Fruit fly (Drosophila melanogaster) whole organism, pupa: ENCODE data around the gene usp.
A peak's percentile ranks its signal among the peaks of the same experiment; 100 is the strongest.

Source experiments
- CG10348 ChIP-seq: fragments of 200-800 bp; sonication (Bioruptor generic); IDR thresholded peaks from 2 replicates; pipeline ENCODE4 v1.3.6; 2022; ENCODE audit warnings: missing biosample characterization, missing genetic modification characterization
- CG12605 ChIP-seq: fragments of 200-800 bp; sonication (Bioruptor generic); IDR thresholded peaks from 2 replicates; pipeline ENCODE4 v1.3.6; 2022; ENCODE audit warnings: missing biosample characterization, missing genetic modification characterization
- CG13204 ChIP-seq: fragments of 200-800 bp; sonication (Bioruptor generic); optimal IDR thresholded peaks from 2 replicates; lab custom pipeline; 2018; ENCODE audit warnings: missing biosample characterization, mild to moderate bottlenecking, missing genetic modification characterization, moderate library complexity
- CG14655 ChIP-seq: fragments of 200-800 bp; sonication (Bioruptor generic); optimal IDR thresholded peaks from 3 replicates; lab custom pipeline; 2017; ENCODE audit warnings: mild to moderate bottlenecking, missing biosample characterization, missing genetic modification reagents, missing genetic modification characterization
- CG15710 ChIP-seq: fragments of 200-800 bp; sonication (Bioruptor generic); optimal IDR thresholded peaks from 2 replicates; lab custom pipeline; 2018; ENCODE audit warnings: missing biosample characterization, mild to moderate bottlenecking, missing genetic modification characterization, moderate library complexity
- CG17806 ChIP-seq: fragments of 200-800 bp; sonication (Bioruptor generic); optimal IDR thresholded peaks from 2 replicates; lab custom pipeline; 2018; ENCODE audit warnings: missing biosample characterization, mild to moderate bottlenecking, missing genetic modification characterization, moderate library complexity
- CG32121 ChIP-seq: fragments of 200-800 bp; sonication (Bioruptor generic); IDR thresholded peaks from 2 replicates; pipeline ENCODE4 v1.3.6; 2022; ENCODE audit warnings: missing biosample characterization, missing genetic modification characterization
- CG34367 ChIP-seq: fragments of 200-800 bp; sonication (Bioruptor generic); optimal IDR thresholded peaks from 2 replicates; lab custom pipeline; 2018; ENCODE audit warnings: missing biosample characterization, mild to moderate bottlenecking, missing genetic modification characterization
- CG4496 ChIP-seq: fragments of 200-800 bp; sonication (Bioruptor generic); IDR thresholded peaks from 3 replicates; pipeline ENCODE4 v1.3.6; 2022; ENCODE audit warnings: missing biosample characterization, missing genetic modification characterization
- CG8159 ChIP-seq: fragments of 200-800 bp; sonication (Bioruptor generic); optimal IDR thresholded peaks from 3 replicates; lab custom pipeline; 2018; ENCODE audit warnings: missing biosample characterization, mild to moderate bottlenecking, missing genetic modification characterization, moderate library complexity
- CG8301 ChIP-seq: fragments of 200-800 bp; sonication (Bioruptor generic); optimal IDR thresholded peaks from 2 replicates; lab custom pipeline; 2018; ENCODE audit warnings: missing biosample characterization, mild to moderate bottlenecking, missing genetic modification characterization
- CG9948 ChIP-seq: fragments of 200-800 bp; sonication (Bioruptor generic); optimal IDR thresholded peaks from 2 replicates; lab custom pipeline; 2018; ENCODE audit warnings: missing biosample characterization, mild to moderate bottlenecking, missing genetic modification characterization, moderate library complexity
- D1 ChIP-seq: fragments of 200-800 bp; sonication (Bioruptor generic); optimal IDR thresholded peaks from 2 replicates; lab custom pipeline; 2018; ENCODE audit warnings: missing biosample characterization, mild to moderate bottlenecking, missing genetic modification characterization, moderate library complexity
- EcR ChIP-seq: fragments of 200-800 bp; sonication (Bioruptor generic); optimal IDR thresholded peaks from 3 replicates; lab custom pipeline; 2019; ENCODE audit warnings: missing biosample characterization, missing genetic modification characterization, mild to moderate bottlenecking, moderate library complexity, missing genetic modification reagents
- Ets98B ChIP-seq: fragments of 200-800 bp; sonication (Bioruptor generic); IDR thresholded peaks from 2 replicates; pipeline ENCODE4 v1.3.6; 2022; ENCODE audit warnings: missing biosample characterization, missing genetic modification characterization
- Pif1A ChIP-seq: fragments of 200-800 bp; sonication (Bioruptor generic); optimal IDR thresholded peaks from 3 replicates; lab custom pipeline; 2016; ENCODE audit warnings: missing biosample characterization, missing genetic modification characterization
- Pif1B ChIP-seq: fragments of 200-800 bp; sonication (Bioruptor generic); optimal IDR thresholded peaks from 3 replicates; lab custom pipeline; 2016; ENCODE audit warnings: missing biosample characterization, missing genetic modification characterization
- Snoo ChIP-seq: fragments of 200-800 bp; sonication (Bioruptor generic); optimal IDR thresholded peaks from 3 replicates; lab custom pipeline; 2017; ENCODE audit warnings: missing biosample characterization, mild to moderate bottlenecking, missing genetic modification characterization, inconsistent platforms
- fd96Ca ChIP-seq: fragments of 200-800 bp; sonication (Bioruptor generic); IDR thresholded peaks from 3 replicates; pipeline ENCODE4 v1.3.6; 2022; ENCODE audit warnings: missing biosample characterization, missing genetic modification characterization
- gl ChIP-seq: fragments of 200-800 bp; sonication (Bioruptor generic); optimal IDR thresholded peaks from 2 replicates; lab custom pipeline; 2018; ENCODE audit warnings: missing biosample characterization, mild to moderate bottlenecking, missing genetic modification characterization
- rn ChIP-seq: fragments of 200-800 bp; sonication (Bioruptor generic); IDR thresholded peaks from 2 replicates; pipeline ENCODE4 v1.3.6; 2022; ENCODE audit warnings: missing biosample characterization, missing genetic modification characterization

Gene usp

DNA sequence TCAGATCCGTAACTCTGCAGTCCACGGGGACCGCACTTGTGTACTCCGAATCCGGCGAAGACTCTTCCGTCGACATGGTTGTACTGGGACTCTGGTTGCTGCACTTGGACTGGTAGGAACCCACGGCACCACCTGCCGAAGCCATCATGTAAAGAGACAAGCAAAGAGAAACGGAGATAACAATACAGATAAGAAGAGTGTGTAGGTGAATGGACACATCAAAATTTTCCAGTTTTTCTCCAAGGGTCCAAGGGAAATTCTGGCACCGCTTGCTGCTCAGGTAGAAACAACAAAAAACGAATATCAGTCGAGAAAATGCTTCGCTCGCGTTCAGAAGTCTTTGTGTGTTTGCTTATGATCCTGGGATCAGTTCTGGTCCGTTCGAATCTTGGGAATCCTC lies 26.2 kb upstream of the usp start, which contains the start of gene CG4194:
CG4194 (plus strand) TSS at position 301 of the 400 bp plus-strand sequence.
- TF ChIP-seq Ets98B (GFP tag; lab: Robert Waterston, UW) = no peak
- TF ChIP-seq D1 (tag; lab: Kevin White, UChicago) = no peak
- no peak for TF ChIP-seq CG32121
- TF ChIP-seq CG9948 (tag; lab: Kevin White, UChicago) = no peak
- no peak for TF ChIP-seq CG12605 (GFP tag; lab: Robert Waterston, UW)
- no peak for TF ChIP-seq CG10348 (GFP tag; lab: Robert Waterston, UW)
- no peak for TF ChIP-seq CG4496 (GFP tag; lab: Robert Waterston, UW)
- no peak for TF ChIP-seq CG8301 (tag; lab: Kevin White, UChicago)
- no peak for TF ChIP-seq CG15710 (tag; lab: Kevin White, UChicago)
- TF ChIP-seq gl (tag; lab: Kevin White, UChicago) = no peak
- no peak for TF ChIP-seq rn (GFP tag; lab: Robert Waterston, UW)
- TF ChIP-seq EcR (GFP tag; lab: Kevin White, UChicago) = no peak
- TF ChIP-seq CG17806 = no peak
- no peak for TF ChIP-seq fd96Ca (GFP tag; lab: Robert Waterston, UW)
- no peak for TF ChIP-seq CG14655 (GFP tag; lab: Kevin White, UChicago)

DNA sequence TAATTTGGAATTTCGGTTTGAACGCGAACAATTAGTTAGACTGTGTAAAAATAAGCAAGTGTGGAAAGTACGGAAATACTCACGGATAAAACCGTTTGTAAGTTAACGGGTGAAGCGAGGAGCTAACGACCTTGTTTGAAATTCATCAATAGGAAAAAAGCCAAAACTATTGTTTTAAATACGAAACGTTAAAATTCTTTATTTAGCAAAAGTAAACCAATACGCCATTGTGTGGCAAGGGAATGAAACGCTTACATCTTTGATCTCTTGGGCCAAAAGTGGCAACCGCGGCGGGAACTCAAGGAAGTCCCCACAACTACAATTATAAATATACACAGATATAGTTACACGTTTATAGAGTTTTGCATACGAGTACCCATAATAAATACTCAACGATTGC lies 24.1 kb upstream of the usp start, which contains the start of gene CG14054:
CG14054 (minus strand) TSS at position 101 of the 400 bp plus-strand sequence.
- TF ChIP-seq CG9948 (tag; lab: Kevin White, UChicago) (no peak), CG17806 (no peak), fd96Ca (GFP tag; lab: Robert Waterston, UW) (no peak)

DNA sequence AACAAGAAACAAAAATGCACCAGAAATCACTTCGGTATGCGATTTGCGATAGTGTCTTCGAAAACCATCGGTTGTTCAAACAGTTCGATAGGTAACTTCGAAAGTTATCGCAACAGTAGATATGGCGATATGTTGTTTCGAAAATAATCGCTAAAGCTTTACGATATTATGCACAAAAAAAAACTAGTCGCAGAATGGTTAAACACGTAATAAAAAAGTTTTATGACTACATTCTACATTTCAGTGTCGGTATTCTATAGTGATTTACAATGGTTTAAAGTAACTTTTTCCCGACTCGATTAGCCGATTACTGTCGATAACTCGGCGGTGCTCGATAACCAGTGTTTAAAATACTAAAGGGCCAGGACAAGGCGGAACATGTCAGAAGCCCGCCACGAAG lies 23.0 kb upstream of the usp start, which contains the start of gene CG4281:
CG4281 (minus strand) TSS at position 70 of the 400 bp plus-strand sequence.
- TF ChIP-seq D1 (tag; lab: Kevin White, UChicago) = no peak

DNA sequence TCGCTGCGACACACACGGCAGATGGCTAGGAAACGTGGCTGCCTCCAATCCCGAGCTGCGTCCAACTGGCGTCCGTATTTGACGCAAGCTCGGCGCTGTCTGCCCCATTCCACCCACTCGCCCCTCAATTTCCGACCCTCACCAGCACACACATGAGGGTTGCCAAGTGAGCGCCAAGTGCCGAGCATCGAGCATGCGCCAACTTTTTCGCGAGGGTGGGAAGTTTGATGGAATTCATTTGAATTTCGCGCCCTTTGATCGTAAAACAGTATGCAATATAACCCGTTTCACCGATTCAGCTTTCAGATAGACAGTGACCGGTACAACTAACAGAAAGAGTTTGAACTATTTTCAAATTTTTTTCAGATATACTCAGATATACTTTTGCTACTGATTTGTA lies 19.7 kb upstream of the usp start, which contains the start of gene Sik2:
Sik2 (minus strand) TSS at position 67 of the 400 bp plus-strand sequence.
- peak; percentile 31; the same call in 1 of the 3 replicates for TF ChIP-seq CG4496 (GFP tag; lab: Robert Waterston, UW)
- no peak for TF ChIP-seq CG13204 (GFP tag; lab: Kevin White, UChicago)

DNA sequence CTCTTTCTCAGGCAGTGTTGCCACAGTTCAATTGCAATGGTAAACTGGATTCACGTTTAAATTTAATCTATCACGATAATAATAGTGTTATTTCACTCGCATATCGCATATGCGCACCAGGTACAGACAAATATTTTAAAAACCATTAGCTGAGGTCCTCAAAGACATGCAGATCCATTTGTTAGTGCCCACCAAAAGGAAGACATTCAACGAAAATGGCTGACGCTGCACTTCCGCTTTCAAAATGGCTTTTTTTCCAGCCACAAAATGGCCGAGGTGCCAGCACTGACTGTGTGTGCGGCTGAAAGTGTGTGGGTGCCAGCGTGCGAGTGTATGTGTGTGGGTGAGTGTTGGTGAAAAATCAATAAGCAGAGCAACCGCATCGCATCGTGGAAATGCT lies 19.0 kb upstream of the usp start:
- TF ChIP-seq EcR (GFP tag; lab: Kevin White, UChicago) (no peak), CG8301 (tag; lab: Kevin White, UChicago) (peak; percentile 30), CG10348 (GFP tag; lab: Robert Waterston, UW) (no peak), CG14655 (GFP tag; lab: Kevin White, UChicago) (no peak), CG13204 (GFP tag; lab: Kevin White, UChicago) (peak; percentile 19), fd96Ca (GFP tag; lab: Robert Waterston, UW) (no peak), Pif1B (GFP tag; lab: Kevin White, UChicago) (no peak), Snoo (tag; lab: Kevin White, UChicago) (no peak), CG32121 (no peak), rn (GFP tag; lab: Robert Waterston, UW) (no peak), CG34367 (peak; percentile 4), CG8159 (tag; lab: Kevin White, UChicago) (peak; percentile 29), CG9948 (tag; lab: Kevin White, UChicago) (no peak), D1 (tag; lab: Kevin White, UChicago) (no peak), gl (tag; lab: Kevin White, UChicago) (no peak), Pif1A (GFP tag; lab: Kevin White, UChicago) (no peak), Ets98B (GFP tag; lab: Robert Waterston, UW) (no peak), CG17806 (no peak), CG15710 (tag; lab: Kevin White, UChicago) (peak; percentile 38), CG4496 (GFP tag; lab: Robert Waterston, UW) (peak; percentile 38; the same call in 1 of the 3 replicates), CG12605 (GFP tag; lab: Robert Waterston, UW) (no peak)

DNA sequence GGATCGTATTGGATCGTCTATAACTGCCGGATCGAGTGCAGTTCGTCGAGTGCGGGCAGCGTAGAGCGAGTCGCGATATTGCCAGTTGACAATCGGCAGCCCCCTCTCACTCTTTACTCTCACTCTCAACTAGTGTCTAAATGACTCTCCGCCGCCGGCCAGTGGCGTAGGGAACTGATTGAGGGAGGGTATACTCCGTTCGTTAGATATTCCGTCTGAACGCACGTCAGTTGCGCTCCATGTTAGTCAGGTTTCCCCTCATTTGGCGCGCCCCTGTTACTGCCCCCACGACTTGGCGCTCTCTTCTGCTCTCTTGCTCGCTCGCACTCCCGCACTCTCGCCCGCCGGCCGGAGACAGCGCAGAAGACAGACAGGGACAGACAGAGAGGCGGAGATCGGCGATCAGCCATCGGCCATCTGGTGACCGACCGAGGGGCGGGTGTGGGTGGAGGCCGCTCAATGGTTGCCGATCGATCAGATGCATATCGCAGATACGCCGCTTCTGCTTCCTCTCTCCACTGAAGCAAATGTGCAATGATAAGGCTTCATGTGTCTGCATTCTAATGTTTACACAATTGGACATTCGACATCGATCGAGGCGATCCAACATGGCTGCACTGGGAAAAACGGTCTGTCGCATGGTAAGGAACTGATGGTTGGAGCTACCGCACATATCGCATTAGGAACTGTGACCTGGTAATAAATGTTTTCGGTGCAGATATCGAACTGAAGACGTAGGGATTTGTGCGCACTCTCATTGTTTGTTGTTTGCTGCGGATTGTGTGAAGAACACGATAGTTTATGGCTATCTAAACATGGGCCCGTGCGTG lies 8.2 kb upstream of the usp start, which contains the start of gene moody:
moody (minus strand) TSS at position 51 of the 830 bp plus-strand sequence.
- TF ChIP-seq Pif1A (GFP tag; lab: Kevin White, UChicago) = peak; percentile 90
- TF ChIP-seq EcR (GFP tag; lab: Kevin White, UChicago) = peak; percentile 56
- peak; percentile 68 for TF ChIP-seq CG9948 (tag; lab: Kevin White, UChicago)
- peak; percentile 97 for TF ChIP-seq CG12605 (GFP tag; lab: Robert Waterston, UW)
- TF ChIP-seq CG8159 (tag; lab: Kevin White, UChicago) = peak; percentile 84
- peak; percentile 87 for TF ChIP-seq CG8301 (tag; lab: Kevin White, UChicago)
- peak; percentile 99 for TF ChIP-seq Ets98B (GFP tag; lab: Robert Waterston, UW)
- TF ChIP-seq gl (tag; lab: Kevin White, UChicago) = peak; percentile 84
- TF ChIP-seq CG17806 = peak; percentile 84
- TF ChIP-seq CG32121 = peak; percentile 99
- TF ChIP-seq rn (GFP tag; lab: Robert Waterston, UW) = peak; percentile 93
- peak; percentile 86 for TF ChIP-seq CG15710 (tag; lab: Kevin White, UChicago)
- TF ChIP-seq Snoo (tag; lab: Kevin White, UChicago) = peak; percentile 93
- peak; percentile 92 for TF ChIP-seq CG14655 (GFP tag; lab: Kevin White, UChicago)
- peak; percentile 99 for TF ChIP-seq fd96Ca (GFP tag; lab: Robert Waterston, UW)
- peak; percentile 97 for TF ChIP-seq CG13204 (GFP tag; lab: Kevin White, UChicago)
- peak; percentile 99 for TF ChIP-seq CG4496 (GFP tag; lab: Robert Waterston, UW)
- TF ChIP-seq Pif1B (GFP tag; lab: Kevin White, UChicago) = peak; percentile 90
- no peak for TF ChIP-seq D1 (tag; lab: Kevin White, UChicago)
- peak; percentile 82 for TF ChIP-seq CG34367
- peak; percentile 92 for TF ChIP-seq CG10348 (GFP tag; lab: Robert Waterston, UW)
